Worm (Caenorhabditis elegans): ENCODE results near the gene Y69A2AR.12.
A peak's percentile ranks its signal among the peaks of the same experiment; 100 is the strongest.

The Y69A2AR.12 gene

ce11 chrIV:2551418-2551817 is 17.0 kb upstream of the Y69A2AR.12 start, which contains the start of gene Y69A2AR.23:
Gene Y69A2AR.23, minus strand, starts transcription at chrIV:2551684.
- TF ChIP-seq hsf-1 (GFP tag; IDR thresholded peaks at IDR 0.05), result no peak

- TF ChIP-seq T26A5.8 (tag; optimal IDR thresholded peaks at IDR 0.05), result no peak
- peak; percentile 59; the same call in 1 of the 2 replicates for TF ChIP-seq egrh-3 (GFP tag; IDR thresholded peaks at IDR 0.05)
- TF ChIP-seq zfh-2 (GFP tag; conservative IDR thresholded peaks at IDR 0.05), result no peak
Measured at ce11 chrIV:2551838-2552237, 16.6 kb upstream of the Y69A2AR.12 start.

ce11 chrIV:2552276-2552675 is 16.1 kb upstream of the Y69A2AR.12 start:
- TF ChIP-seq nhr-120 (GFP tag; IDR thresholded peaks at IDR 0.05) (no peak), egl-18 (GFP tag; IDR thresholded peaks at IDR 0.05) (no peak), dpff-1 (tag; optimal IDR thresholded peaks at IDR 0.05) (no peak), F52B5.7 (tag; optimal IDR thresholded peaks at IDR 0.05) (no peak), nhr-90 (tag; optimal IDR thresholded peaks at IDR 0.05) (no peak), ceh-40 (GFP tag; IDR thresholded peaks at IDR 0.05) (no peak), chd-7 (tag; optimal IDR thresholded peaks at IDR 0.05) (no peak), madf-3 (GFP tag; IDR thresholded peaks at IDR 0.05) (no peak), Y79H2A.3 (GFP tag; conservative IDR thresholded peaks at IDR 0.05) (no peak), F39B2.1 (GFP tag; IDR thresholded peaks at IDR 0.05) (no peak), Y56A3A.18 (GFP tag; IDR thresholded peaks at IDR 0.05) (no peak), snpc-4 (GFP tag; optimal IDR thresholded peaks at IDR 0.05) (no peak), snpc-4 (tag; optimal IDR thresholded peaks at IDR 0.05) (no peak), lsy-27 (tag; optimal IDR thresholded peaks at IDR 0.05; ENCODE audit: borderline replicate concordance, insufficient read depth) (no peak), ztf-26 (tag; optimal IDR thresholded peaks at IDR 0.05) (no peak), lin-35 (GFP tag; optimal IDR thresholded peaks at IDR 0.05) (no peak), nhr-179 (tag; optimal IDR thresholded peaks at IDR 0.05) (no peak), dpl-1 (GFP tag; optimal IDR thresholded peaks at IDR 0.05) (no peak), lin-40 (tag; optimal IDR thresholded peaks at IDR 0.05) (no peak)

- peak; percentile 16; the same call in 1 of the 2 replicates for TF ChIP-seq egrh-3 (GFP tag; IDR thresholded peaks at IDR 0.05)
- TF ChIP-seq zfh-2 (GFP tag; conservative IDR thresholded peaks at IDR 0.05), result peak; percentile 80
- no peak for TF ChIP-seq akir-1 (GFP tag; optimal IDR thresholded peaks at IDR 0.05)
- no peak for TF ChIP-seq egl-18 (GFP tag; IDR thresholded peaks at IDR 0.05)
Measured at ce11 chrIV:2552855-2553254, 15.6 kb upstream of the Y69A2AR.12 start.

ce11 chrIV:2556211-2556610 is 12.2 kb upstream of the Y69A2AR.12 start:
- no peak for TF ChIP-seq unc-130 (GFP tag; optimal IDR thresholded peaks at IDR 0.05)
- TF ChIP-seq ccch-3 (GFP tag; optimal IDR thresholded peaks at IDR 0.05), result no peak
- TF ChIP-seq ceh-27 (GFP tag; optimal IDR thresholded peaks at IDR 0.05), result no peak
- no peak for TF ChIP-seq sdz-38 (tag; optimal IDR thresholded peaks at IDR 0.05)

- no peak for TF ChIP-seq nhr-27 (tag; optimal IDR thresholded peaks at IDR 0.05)
- TF ChIP-seq ceh-40 (GFP tag; IDR thresholded peaks at IDR 0.05), result no peak
- TF ChIP-seq let-526 (GFP tag; IDR thresholded peaks at IDR 0.05), result no peak
- TF ChIP-seq nfya-2 (GFP tag; IDR thresholded peaks at IDR 0.05), result no peak
Measured at ce11 chrIV:2561358-2561757, 7.1 kb upstream of the Y69A2AR.12 start, which contains the start of gene Y69A2AR.46. Gene Y69A2AR.46, plus strand, starts transcription at chrIV:2561658.
